Worm (Caenorhabditis elegans): ENCODE results near the gene nhr-119.

Gene nhr-119

DNA sequence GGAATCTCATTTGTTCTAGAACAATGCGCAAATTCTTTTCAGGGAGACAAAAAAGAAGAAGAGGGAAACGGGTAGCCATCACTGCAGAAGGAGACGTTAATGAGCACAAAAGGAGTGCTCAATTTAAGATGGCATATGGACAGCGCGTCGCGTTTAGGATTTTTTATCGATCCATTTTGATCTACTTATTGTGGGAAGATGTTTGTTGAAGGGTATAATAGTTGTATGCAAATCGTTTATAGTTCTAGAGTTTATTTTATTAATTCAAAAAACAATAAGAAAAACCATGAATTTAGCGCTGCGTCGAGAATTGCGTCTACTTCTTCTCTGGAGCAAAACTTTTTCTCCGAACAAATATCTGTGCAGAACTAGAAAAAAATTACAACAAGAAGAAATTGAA, 26.9 kb downstream of the nhr-119 start, which contains the start of gene sdz-9:
sdz-9 (minus strand) TSS at position 101 of the 400 bp plus-strand sequence.
- TF ChIP-seq zip-5 (tag; optimal IDR thresholded peaks at IDR 0.05) = no peak
- TF ChIP-seq ceh-31 (tag; optimal IDR thresholded peaks at IDR 0.05) = no peak
- TF ChIP-seq C38D4.7 (GFP tag; optimal IDR thresholded peaks at IDR 0.05) = no peak
- no peak for TF ChIP-seq tbx-2 (tag; optimal IDR thresholded peaks at IDR 0.05)
- TF ChIP-seq ceh-9 (tag; optimal IDR thresholded peaks at IDR 0.05) = no peak
- TF ChIP-seq tbx-7 (tag; optimal IDR thresholded peaks at IDR 0.05) = no peak
- no peak for TF ChIP-seq npax-4 (tag; optimal IDR thresholded peaks at IDR 0.05)
- TF ChIP-seq ref-2 (tag; optimal IDR thresholded peaks at IDR 0.05) = no peak
- no peak for TF ChIP-seq ama-1 (optimal IDR thresholded peaks at IDR 0.05)
- TF ChIP-seq pqm-1 (tag; optimal IDR thresholded peaks at IDR 0.05) = no peak
- TF ChIP-seq syd-9 (tag; optimal IDR thresholded peaks at IDR 0.05) = no peak
- TF ChIP-seq ceh-45 (GFP tag; IDR thresholded peaks at IDR 0.05) = no peak
- TF ChIP-seq K02D7.2 (tag; optimal IDR thresholded peaks at IDR 0.05) = no peak
- TF ChIP-seq ceh-30 (tag; optimal IDR thresholded peaks at IDR 0.05) = no peak
- TF ChIP-seq rnt-1 (tag; optimal IDR thresholded peaks at IDR 0.05) = no peak
- no peak for TF ChIP-seq ceh-2 (tag; optimal IDR thresholded peaks at IDR 0.05)
- no peak for TF ChIP-seq ceh-22 (tag; optimal IDR thresholded peaks at IDR 0.05)

DNA sequence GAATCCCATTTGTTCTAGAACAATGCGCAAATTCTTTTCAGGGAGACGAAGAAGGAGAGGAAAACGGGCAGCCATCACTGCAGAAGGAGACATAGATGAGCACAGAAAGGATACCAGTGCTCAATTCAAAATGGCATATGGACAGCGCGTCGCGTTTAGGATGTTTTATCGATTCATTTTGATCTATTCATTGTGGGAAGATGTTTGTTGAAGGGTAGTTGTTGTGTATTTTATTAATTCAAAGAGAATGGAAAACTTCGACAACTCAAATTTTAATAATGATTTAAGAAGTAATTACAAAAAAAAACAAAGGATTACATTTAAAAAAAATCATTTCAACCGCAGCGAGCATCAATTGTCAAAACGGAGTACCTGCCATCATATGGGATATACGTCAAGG, 28.2 kb downstream of the nhr-119 start, which contains the start of gene sdz-10:
sdz-10 (minus strand) TSS at position 101 of the 400 bp plus-strand sequence.
- TF ChIP-seq ceh-2 (tag; optimal IDR thresholded peaks at IDR 0.05) (no peak), ceh-6 (GFP tag; optimal IDR thresholded peaks at IDR 0.05) (no peak), ceh-18 (tag; optimal IDR thresholded peaks at IDR 0.05) (no peak), sdc-2 (tag; optimal IDR thresholded peaks at IDR 0.05) (no peak), nfya-1 (tag; optimal IDR thresholded peaks at IDR 0.05) (no peak), ceh-48 (tag; optimal IDR thresholded peaks at IDR 0.05) (no peak), pat-9 (tag; optimal IDR thresholded peaks at IDR 0.05) (no peak), ceh-19 (GFP tag; optimal IDR thresholded peaks at IDR 0.05) (no peak), nhr-232 (tag; optimal IDR thresholded peaks at IDR 0.05) (no peak), ahr-1 (tag; optimal IDR thresholded peaks at IDR 0.05) (no peak), unc-55 (GFP tag; optimal IDR thresholded peaks at IDR 0.05) (no peak)

ce11 chrII:2770788-2771187, 29.6 kb downstream of the nhr-119 start, which contains the start of gene fbxb-105:
TSS of gene fbxb-105 (minus strand) at chrII:2770888.
- no peak for TF ChIP-seq fkh-6 (tag; optimal IDR thresholded peaks at IDR 0.05)
- no peak for TF ChIP-seq ets-4 (tag; optimal IDR thresholded peaks at IDR 0.05)
- no peak for TF ChIP-seq mec-3 (tag; optimal IDR thresholded peaks at IDR 0.05; ENCODE audit: borderline replicate concordance)
- TF ChIP-seq ama-1 (optimal IDR thresholded peaks at IDR 0.05) = no peak
- TF ChIP-seq sox-4 (tag; optimal IDR thresholded peaks at IDR 0.05) = no peak
- TF ChIP-seq zip-5 (tag; optimal IDR thresholded peaks at IDR 0.05) = no peak
- no peak for TF ChIP-seq hlh-8 (tag; optimal IDR thresholded peaks at IDR 0.05)
- no peak for TF ChIP-seq syd-9 (tag; optimal IDR thresholded peaks at IDR 0.05)
- TF ChIP-seq ceh-30 (tag; optimal IDR thresholded peaks at IDR 0.05) = no peak
- no peak for TF ChIP-seq Y22D7AL.16 (tag; optimal IDR thresholded peaks at IDR 0.05)
- no peak for TF ChIP-seq ceh-19 (GFP tag; optimal IDR thresholded peaks at IDR 0.05)
- TF ChIP-seq ceh-24 (tag; optimal IDR thresholded peaks at IDR 0.05) = no peak
- no peak for TF ChIP-seq hlh-15 (tag; optimal IDR thresholded peaks at IDR 0.05)
- no peak for TF ChIP-seq ceh-31 (tag; optimal IDR thresholded peaks at IDR 0.05)
- no peak for TF ChIP-seq madf-2 (tag; optimal IDR thresholded peaks at IDR 0.05)
- no peak for TF ChIP-seq pha-4 (tag; optimal IDR thresholded peaks at IDR 0.05)
- TF ChIP-seq K09A11.1 (tag; optimal IDR thresholded peaks at IDR 0.05; ENCODE audit: insufficient read depth) = no peak
- TF ChIP-seq fax-1 (tag; optimal IDR thresholded peaks at IDR 0.05) = no peak
- no peak for TF ChIP-seq dve-1 (tag; optimal IDR thresholded peaks at IDR 0.05)

Data from whole organism, late embryonic.